Worm (Caenorhabditis elegans): ENCODE measurements around the gene Y17G9B.2.

Y17G9B.2 gene

DNA sequence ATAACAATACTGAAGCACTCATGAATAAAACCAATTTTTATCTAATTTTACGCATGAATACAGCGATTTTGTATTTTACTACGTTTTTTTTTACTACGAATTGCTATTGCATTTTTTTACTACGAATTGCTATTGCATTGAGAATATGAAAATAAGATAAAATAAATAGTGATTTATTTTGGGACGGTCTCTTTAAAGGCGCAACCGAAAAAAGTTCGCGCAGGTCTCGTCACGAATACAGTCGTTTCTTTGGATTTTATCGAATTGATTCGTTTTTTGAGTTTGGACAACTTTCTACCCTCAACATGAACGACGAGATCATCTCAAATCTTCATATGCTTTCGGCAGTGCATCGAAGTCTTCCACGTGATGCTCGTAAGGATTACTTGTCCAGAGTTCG is 12.1 kb upstream of the Y17G9B.2 start, which contains the start of gene Y17G9B.4:
Gene Y17G9B.4 (plus strand): TSS at position 306 of the 400 bp plus-strand sequence.
- TF ChIP-seq W03F9.2 (tag; optimal IDR thresholded peaks at IDR 0.05) (no peak), him-1 (tag; optimal IDR thresholded peaks at IDR 0.05) (no peak), dao-5 (tag; optimal IDR thresholded peaks at IDR 0.05) (no peak)

DNA sequence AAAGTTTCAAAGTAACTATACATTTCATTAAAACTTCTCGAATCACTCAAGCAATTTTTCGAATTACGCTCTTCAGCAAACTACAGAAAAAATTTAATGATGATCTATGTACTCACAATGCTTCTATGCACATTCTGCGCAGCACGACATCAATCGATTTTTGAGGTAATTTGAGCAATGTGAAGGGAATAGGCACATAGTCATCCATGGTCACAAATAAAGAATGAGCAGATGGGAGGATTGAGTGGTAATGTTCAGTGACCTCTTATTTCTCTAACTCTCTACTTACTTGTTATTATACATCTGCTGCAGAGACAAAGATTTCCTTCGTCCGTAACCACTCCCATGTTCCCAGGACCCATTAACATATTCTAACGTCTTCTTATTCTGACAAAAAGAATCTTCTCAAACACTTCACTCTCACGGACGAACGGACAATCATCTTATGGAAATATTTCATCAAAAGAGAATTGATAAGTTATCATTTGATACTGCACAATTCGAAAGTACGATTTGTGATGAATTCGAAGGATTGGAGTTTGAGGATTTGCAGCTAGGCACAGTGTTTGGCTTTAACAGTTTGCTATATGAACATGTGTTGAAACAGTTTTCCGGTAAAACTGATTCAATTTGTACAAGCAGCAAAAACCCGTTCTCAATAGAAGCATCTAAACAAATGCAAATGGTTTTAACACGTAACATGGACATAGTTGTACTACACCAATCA is 7.9 kb upstream of the Y17G9B.2 start, which contains the start of the genes fbxb-77 and Y17G9B.11:
Gene fbxb-77 (minus strand): TSS at position 229 of the 727 bp plus-strand sequence.
Gene Y17G9B.11 (plus strand): TSS at position 677 of the 727 bp plus-strand sequence.
- TF ChIP-seq him-1 (tag; optimal IDR thresholded peaks at IDR 0.05) (no peak), W03F9.2 (tag; optimal IDR thresholded peaks at IDR 0.05) (no peak), dao-5 (tag; optimal IDR thresholded peaks at IDR 0.05) (no peak)

DNA sequence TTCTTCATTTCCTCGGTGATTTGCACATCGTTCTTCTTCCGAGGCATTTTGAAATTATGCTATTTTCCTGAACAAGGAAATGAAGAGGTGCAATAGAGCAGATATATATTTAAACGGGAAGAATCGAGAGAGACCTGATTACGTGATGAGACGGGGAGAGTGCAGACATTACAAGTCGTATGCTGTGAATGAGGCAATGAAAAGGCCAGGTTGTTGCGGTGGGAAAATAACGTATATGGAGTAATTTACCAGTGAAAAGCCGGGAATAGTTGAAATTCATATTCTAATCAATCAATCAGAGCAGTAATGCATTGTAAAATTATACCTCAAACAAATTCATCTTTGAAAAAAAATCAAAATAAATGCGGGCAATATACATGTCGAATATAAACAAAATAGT is 5.3 kb upstream of the Y17G9B.2 start, which contains the start of gene Y17G9B.8:
Gene Y17G9B.8 (minus strand): TSS at position 182 of the 400 bp plus-strand sequence.
- TF ChIP-seq him-1 (tag; optimal IDR thresholded peaks at IDR 0.05) (no peak), dao-5 (tag; optimal IDR thresholded peaks at IDR 0.05) (no peak), W03F9.2 (tag; optimal IDR thresholded peaks at IDR 0.05) (no peak)

DNA sequence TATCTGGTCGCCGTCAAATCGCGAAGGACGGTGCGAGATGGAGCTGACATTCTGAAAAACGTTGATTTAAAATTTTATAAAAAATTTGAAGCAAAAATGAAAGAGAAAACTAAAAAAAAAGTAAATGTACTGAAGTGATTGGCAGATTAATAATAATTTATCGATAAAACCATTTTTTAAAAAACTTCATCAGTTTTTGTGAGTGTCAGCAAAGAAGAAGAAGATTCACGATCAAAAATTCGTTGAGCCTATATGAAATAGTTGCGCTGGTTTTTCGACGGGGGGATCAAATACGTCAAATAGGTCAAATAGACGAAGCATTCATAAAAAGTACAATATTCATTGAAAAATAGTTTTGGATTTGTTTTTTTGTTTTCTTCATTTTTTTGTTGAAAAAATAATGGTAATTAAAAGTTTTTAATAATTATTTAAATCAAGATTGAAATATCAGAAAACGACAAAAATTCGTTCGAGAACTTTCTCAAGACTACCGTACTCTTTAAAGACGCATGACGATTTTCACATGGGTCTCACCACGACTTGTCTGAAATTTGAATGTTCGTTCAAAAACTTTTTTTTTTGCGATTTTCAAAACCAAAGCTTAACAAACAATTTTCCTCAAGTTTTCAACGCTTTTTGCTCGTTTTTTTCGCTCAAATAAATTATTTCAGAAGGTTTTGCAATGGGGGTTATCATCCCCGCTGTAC is 3.4 kb upstream of the Y17G9B.2 start, which contains the start of the genes memi-1 and cyp-31A3:
Gene memi-1 (minus strand): TSS at position 51 of the 707 bp plus-strand sequence.
Gene cyp-31A3 (plus strand): TSS at position 672 of the 707 bp plus-strand sequence.
- TF ChIP-seq W03F9.2 (tag; optimal IDR thresholded peaks at IDR 0.05) (no peak), him-1 (tag; optimal IDR thresholded peaks at IDR 0.05) (no peak), dao-5 (tag; optimal IDR thresholded peaks at IDR 0.05) (no peak)

DNA sequence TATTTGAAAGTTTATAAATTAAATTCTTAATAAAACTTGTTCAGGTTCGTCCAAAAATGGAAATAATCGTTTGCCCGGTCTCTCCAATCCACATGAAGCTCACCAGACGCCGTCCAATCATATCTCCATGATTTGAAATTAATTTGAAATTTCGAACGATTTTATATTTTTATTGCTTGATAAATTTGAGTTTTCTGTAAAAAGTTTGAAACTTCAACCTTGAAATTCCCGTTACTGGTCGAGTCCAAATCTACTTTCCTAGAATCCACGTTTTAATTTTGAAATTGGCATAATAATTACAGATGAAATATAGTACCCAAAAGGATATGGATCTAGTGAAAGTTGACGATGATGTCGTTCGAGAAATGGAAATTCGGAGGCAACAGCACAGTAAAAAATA is 478 bp downstream of the Y17G9B.2 start, which contains the start of gene npp-26:
Gene npp-26 (plus strand): TSS at position 301 of the 400 bp plus-strand sequence.
- no peak for TF ChIP-seq him-1 (tag; optimal IDR thresholded peaks at IDR 0.05)
- no peak for TF ChIP-seq dao-5 (tag; optimal IDR thresholded peaks at IDR 0.05)
- TF ChIP-seq W03F9.2 (tag; optimal IDR thresholded peaks at IDR 0.05) = no peak

DNA sequence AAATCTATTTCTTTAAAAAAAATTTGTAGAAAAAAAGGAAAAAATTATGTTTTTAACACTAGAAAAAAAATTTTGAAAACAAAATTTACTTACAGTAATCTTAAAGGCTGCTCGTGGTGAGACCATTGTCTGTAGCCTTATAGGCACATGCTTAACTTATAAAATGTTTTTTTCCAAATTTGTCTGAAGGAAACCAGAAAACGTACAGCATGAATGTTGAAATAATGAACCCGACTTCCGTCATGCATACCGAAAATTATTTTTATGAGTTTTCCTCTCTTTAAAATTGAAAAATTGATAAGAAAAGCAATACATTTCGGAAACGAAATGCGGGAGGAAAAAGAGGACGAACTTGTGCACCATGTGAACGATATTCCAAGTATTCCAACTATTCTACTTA is 7.8 kb downstream of the Y17G9B.2 start, which contains the start of gene R11E3.2:
Gene R11E3.2 (plus strand): TSS at position 301 of the 400 bp plus-strand sequence.
- TF ChIP-seq him-1 (tag; optimal IDR thresholded peaks at IDR 0.05) (no peak), dao-5 (tag; optimal IDR thresholded peaks at IDR 0.05) (no peak), W03F9.2 (tag; optimal IDR thresholded peaks at IDR 0.05) (no peak)

DNA sequence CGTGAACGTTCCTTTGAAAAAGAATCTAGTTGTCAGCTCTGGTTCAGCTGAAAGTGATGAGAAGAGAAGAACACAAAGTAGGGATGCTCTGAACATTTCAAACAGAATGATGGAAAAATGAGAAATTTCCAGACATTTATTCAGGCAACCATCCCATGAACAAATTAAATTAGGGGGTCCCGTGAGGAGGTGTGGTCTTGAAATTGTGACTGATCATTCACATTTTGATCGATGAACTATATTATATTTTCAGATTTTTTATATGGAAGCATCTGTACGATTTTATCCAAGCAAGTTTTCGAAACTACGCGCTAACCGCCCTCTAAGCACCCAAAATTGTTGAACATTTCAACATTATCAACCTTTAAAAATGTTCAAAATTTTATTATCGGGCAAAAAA is 12.1 kb downstream of the Y17G9B.2 start, which contains the start of gene R11E3.19:
Gene R11E3.19 (minus strand): TSS at position 101 of the 400 bp plus-strand sequence.
- no peak for TF ChIP-seq him-1 (tag; optimal IDR thresholded peaks at IDR 0.05)
- no peak for TF ChIP-seq W03F9.2 (tag; optimal IDR thresholded peaks at IDR 0.05)
- no peak for TF ChIP-seq dao-5 (tag; optimal IDR thresholded peaks at IDR 0.05)

DNA sequence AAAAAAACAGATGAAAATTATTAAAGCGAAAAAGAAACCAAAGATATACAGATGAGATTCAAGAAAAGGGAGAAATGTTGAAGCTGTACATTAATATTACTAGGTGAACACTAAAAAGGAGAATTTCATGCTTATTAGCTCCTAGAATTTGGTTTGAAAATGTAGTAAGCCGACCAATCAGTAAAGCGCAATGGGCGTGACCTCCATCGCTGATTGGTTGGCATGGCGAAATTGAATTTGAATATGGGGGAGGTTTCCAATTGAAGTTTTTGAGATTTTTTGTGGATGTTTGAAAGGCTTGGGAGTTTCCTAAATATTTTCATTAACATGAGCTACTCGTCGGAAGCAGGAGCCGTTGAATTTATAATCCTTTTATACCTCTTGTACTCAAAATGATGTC is 12.6 kb downstream of the Y17G9B.2 start:
- TF ChIP-seq dao-5 (tag; optimal IDR thresholded peaks at IDR 0.05) (no peak), W03F9.2 (tag; optimal IDR thresholded peaks at IDR 0.05) (no peak), him-1 (tag; optimal IDR thresholded peaks at IDR 0.05) (no peak)

DNA sequence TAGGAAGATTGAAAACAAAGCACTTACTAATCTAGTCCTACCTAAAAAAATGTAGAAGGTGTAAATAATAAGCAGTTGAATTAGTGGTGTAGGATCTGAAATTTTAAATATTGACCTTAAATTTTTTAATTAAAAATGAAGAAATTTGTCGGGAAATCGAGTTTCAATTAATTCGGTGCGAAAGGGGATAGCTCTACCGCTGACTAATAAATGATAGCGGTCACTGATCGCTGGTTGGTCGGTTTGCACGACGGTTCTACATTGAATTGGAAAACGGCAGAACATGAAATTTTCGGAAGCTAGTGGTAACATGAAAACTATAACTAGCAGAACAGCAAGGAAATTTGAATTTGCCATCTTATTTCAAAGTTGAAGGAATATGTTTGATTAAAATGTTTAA is 16.2 kb downstream of the Y17G9B.2 start, which contains the start of gene set-15:
Gene set-15 (minus strand): TSS at position 101 of the 400 bp plus-strand sequence.
- TF ChIP-seq W03F9.2 (tag; optimal IDR thresholded peaks at IDR 0.05) (no peak), him-1 (tag; optimal IDR thresholded peaks at IDR 0.05) (no peak), dao-5 (tag; optimal IDR thresholded peaks at IDR 0.05) (no peak)

DNA sequence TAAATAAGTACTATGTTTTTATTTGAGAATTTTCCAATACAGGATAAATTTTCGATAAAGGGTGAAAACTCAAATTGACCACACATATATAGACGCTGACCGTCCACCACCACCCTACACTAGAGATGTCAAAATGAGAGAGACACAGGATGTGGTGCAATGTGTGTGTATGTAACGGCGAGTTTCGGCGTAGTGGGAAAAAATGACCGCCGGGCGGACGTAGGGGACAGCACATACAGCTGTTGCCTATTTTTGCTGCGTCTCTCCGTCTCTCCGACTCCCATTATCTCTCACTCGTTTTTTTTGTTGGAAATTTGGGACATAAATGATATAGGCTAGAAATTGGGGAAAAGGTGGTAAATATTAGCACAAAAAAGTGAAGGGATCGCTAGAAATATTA is 17.2 kb downstream of the Y17G9B.2 start:
- no peak for TF ChIP-seq W03F9.2 (tag; optimal IDR thresholded peaks at IDR 0.05)
- no peak for TF ChIP-seq him-1 (tag; optimal IDR thresholded peaks at IDR 0.05)
- no peak for TF ChIP-seq dao-5 (tag; optimal IDR thresholded peaks at IDR 0.05)

DNA sequence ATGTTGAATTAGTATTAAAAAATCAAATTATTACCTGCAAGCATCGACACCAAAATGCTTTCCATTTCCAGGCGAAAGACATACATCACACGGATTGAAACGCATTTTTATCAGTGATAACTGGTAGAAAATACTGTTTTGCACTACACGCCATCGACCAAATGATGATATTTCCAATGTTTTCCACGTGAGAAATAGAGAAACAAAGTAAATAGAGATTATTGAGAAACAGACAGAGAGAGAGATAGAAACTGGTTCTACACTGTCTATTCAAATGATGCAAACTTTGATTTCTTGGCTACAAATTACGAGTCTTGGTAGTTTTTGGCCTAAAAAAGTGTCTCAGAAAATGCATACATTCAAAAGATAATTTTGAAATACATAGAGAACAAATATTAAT is 24.4 kb downstream of the Y17G9B.2 start, which contains the start of gene nhr-104:
Gene nhr-104 (minus strand): TSS at position 361 of the 400 bp plus-strand sequence.
- TF ChIP-seq him-1 (tag; optimal IDR thresholded peaks at IDR 0.05) (no peak), dao-5 (tag; optimal IDR thresholded peaks at IDR 0.05) (no peak), W03F9.2 (tag; optimal IDR thresholded peaks at IDR 0.05) (no peak)

DNA sequence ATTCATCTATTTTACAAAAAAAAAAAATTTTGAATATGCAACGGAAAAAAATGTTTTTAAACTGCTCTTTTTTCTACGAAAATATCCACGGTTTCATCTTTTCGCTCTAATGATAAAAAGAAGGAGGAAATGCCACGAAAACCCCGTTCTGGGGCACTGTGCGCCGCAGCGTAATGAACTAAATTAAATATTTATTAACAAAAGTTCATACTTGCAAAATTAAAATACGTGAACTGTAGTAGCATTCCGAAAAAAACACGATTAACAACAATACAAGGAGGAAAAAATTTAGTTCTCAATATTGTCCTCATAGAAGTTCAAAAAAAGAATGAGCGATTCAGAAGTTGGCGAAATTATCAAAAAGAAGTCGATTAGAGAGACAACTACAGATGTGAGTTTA is 25.5 kb downstream of the Y17G9B.2 start, which contains the start of gene R11E3.1:
Gene R11E3.1 (plus strand): TSS at position 301 of the 400 bp plus-strand sequence.
- no peak for TF ChIP-seq him-1 (tag; optimal IDR thresholded peaks at IDR 0.05)
- TF ChIP-seq dao-5 (tag; optimal IDR thresholded peaks at IDR 0.05) = no peak
- no peak for TF ChIP-seq W03F9.2 (tag; optimal IDR thresholded peaks at IDR 0.05)

DNA sequence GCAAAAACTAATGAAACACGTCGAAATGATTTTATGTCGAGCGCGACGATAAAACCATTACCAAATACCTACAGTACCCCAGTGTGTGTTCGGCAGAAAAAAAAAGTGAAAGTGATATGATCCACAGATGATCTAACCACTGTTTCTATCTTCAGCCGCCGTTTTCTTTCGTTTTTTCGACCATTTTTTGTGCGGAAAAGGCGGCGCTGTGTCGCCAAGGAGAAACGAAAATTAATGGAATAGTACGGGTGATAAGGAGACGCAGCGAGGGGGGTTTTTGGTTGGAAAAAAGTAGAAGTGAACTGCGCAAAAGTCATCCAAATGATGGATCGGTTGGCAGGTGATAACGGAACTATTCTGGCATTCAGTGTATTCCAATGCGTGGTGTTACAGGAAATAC is 31.2 kb downstream of the Y17G9B.2 start:
- TF ChIP-seq dao-5 (tag; optimal IDR thresholded peaks at IDR 0.05) (no peak), W03F9.2 (tag; optimal IDR thresholded peaks at IDR 0.05) (no peak), him-1 (tag; optimal IDR thresholded peaks at IDR 0.05) (no peak)
